Worm (Caenorhabditis elegans): ENCODE measurements around the gene C17H11.1.
"Not testable (repeated sequence)": the region's sequence is repeated elsewhere in the genome, so short reads cannot be mapped to it uniquely, and the experiment has no call there.

The C17H11.1 gene

ce11 chrX:8169534-8169933 is 4.2 kb upstream of the C17H11.1 start, which contains the start of gene C17H11.2:
TSS of gene C17H11.2 (plus strand) at chrX:8169930.
- TF ChIP-seq C34F6.9 (tag; optimal IDR thresholded peaks at IDR 0.05) (peak; percentile 39), Y55F3AM.14 (GFP tag; optimal IDR thresholded peaks at IDR 0.05) (no peak), elt-1 (tag; optimal IDR thresholded peaks at IDR 0.05) (no peak), nhr-129 (tag; optimal IDR thresholded peaks at IDR 0.05) (peak; percentile 47), sma-9 (GFP tag; optimal IDR thresholded peaks at IDR 0.05) (peak; percentile 20), sma-9 (tag; optimal IDR thresholded peaks at IDR 0.05) (no peak), fos-1 (tag; optimal IDR thresholded peaks at IDR 0.05) (peak; percentile 32), lsy-2 (tag; optimal IDR thresholded peaks at IDR 0.05) (no peak)

ce11 chrX:8181590-8182311 is 8.0 kb downstream of the C17H11.1 start, which contains the start of gene C17H11.4:
TSS of gene C17H11.4 (minus strand) at chrX:8181640.
- not testable (repeated sequence) for TF ChIP-seq Y55F3AM.14 (GFP tag; optimal IDR thresholded peaks at IDR 0.05); dmd-4 (tag; optimal IDR thresholded peaks at IDR 0.05); unc-62 (GFP tag; optimal IDR thresholded peaks at IDR 0.05)

- no peak for TF ChIP-seq aly-2 (tag; optimal IDR thresholded peaks at IDR 0.05)
- no peak for TF ChIP-seq fos-1 (tag; optimal IDR thresholded peaks at IDR 0.05)
- TF ChIP-seq gmeb-1 (tag; optimal IDR thresholded peaks at IDR 0.05), result no peak
- TF ChIP-seq nhr-21 (tag; optimal IDR thresholded peaks at IDR 0.05), result no peak
- TF ChIP-seq mbf-1 (tag; optimal IDR thresholded peaks at IDR 0.05), result no peak
- no peak for TF ChIP-seq crh-2 (tag; optimal IDR thresholded peaks at IDR 0.05)
- TF ChIP-seq lin-13 (GFP tag; optimal IDR thresholded peaks at IDR 0.05), result no peak
- TF ChIP-seq ztf-1 (GFP tag; conservative IDR thresholded peaks at IDR 0.05), result no peak
- TF ChIP-seq alr-1 (tag; optimal IDR thresholded peaks at IDR 0.05), result no peak
- no peak for TF ChIP-seq C34F6.9 (tag; optimal IDR thresholded peaks at IDR 0.05)
- no peak for TF ChIP-seq sma-9 (GFP tag; optimal IDR thresholded peaks at IDR 0.05)
- TF ChIP-seq sma-9 (tag; optimal IDR thresholded peaks at IDR 0.05), result no peak
- TF ChIP-seq nhr-25 (tag; optimal IDR thresholded peaks at IDR 0.05), result no peak
- no peak for TF ChIP-seq egl-27 (tag; optimal IDR thresholded peaks at IDR 0.05)
- TF ChIP-seq nhr-129 (tag; optimal IDR thresholded peaks at IDR 0.05), result no peak
- no peak for TF ChIP-seq ceh-16 (tag; optimal IDR thresholded peaks at IDR 0.05)
Observed at ce11 chrX:8185037-8185436, 11.3 kb downstream of the C17H11.1 start, which contains the start of gene C17H11.5. TSS of gene C17H11.5 (minus strand) at chrX:8185137.

- TF ChIP-seq crh-2 (tag; optimal IDR thresholded peaks at IDR 0.05) (peak; percentile 28), sem-4 (tag; optimal IDR thresholded peaks at IDR 0.05) (no peak)
Observed at ce11 chrX:8193213-8193612, 19.5 kb downstream of the C17H11.1 start.

ce11 chrX:8200206-8200605 is 26.5 kb downstream of the C17H11.1 start:
- TF ChIP-seq nhr-129 (tag; optimal IDR thresholded peaks at IDR 0.05) (no peak), skn-1 (tag; optimal IDR thresholded peaks at IDR 0.05) (no peak), ZK546.5 (tag; optimal IDR thresholded peaks at IDR 0.05) (no peak), sem-4 (tag; optimal IDR thresholded peaks at IDR 0.05) (peak; percentile 2), lin-39 (tag; optimal IDR thresholded peaks at IDR 0.05) (no peak), unc-62 (GFP tag; optimal IDR thresholded peaks at IDR 0.05) (no peak), blmp-1 (tag; optimal IDR thresholded peaks at IDR 0.05; ENCODE audit: insufficient read depth) (peak; percentile 84), ceh-82 (tag; optimal IDR thresholded peaks at IDR 0.05) (no peak), unc-55 (GFP tag; optimal IDR thresholded peaks at IDR 0.05) (no peak), ceh-16 (tag; optimal IDR thresholded peaks at IDR 0.05) (no peak), nhr-23 (tag; optimal IDR thresholded peaks at IDR 0.05) (no peak), R02D3.7 (tag; optimal IDR thresholded peaks at IDR 0.05) (no peak)

- TF ChIP-seq nhr-21 (tag; optimal IDR thresholded peaks at IDR 0.05) (no peak), nhr-25 (tag; optimal IDR thresholded peaks at IDR 0.05) (peak; percentile 8), nhr-129 (tag; optimal IDR thresholded peaks at IDR 0.05) (no peak)
Observed at ce11 chrX:8201210-8201609, 27.5 kb downstream of the C17H11.1 start.

Measured in whole organism, L2 larva.